Fruit fly (Drosophila melanogaster): ENCODE results near the gene CG13937.

- TF ChIP-seq Hr96 (GFP tag; optimal IDR thresholded peaks at IDR 0.05) (no peak), cic (GFP tag; optimal IDR thresholded peaks at IDR 0.05) (no peak), kay (GFP tag; ENCODE audit: borderline replicate concordance) (no peak), ovo (GFP tag; optimal IDR thresholded peaks at IDR 0.05) (no peak), CG33017 (tag; optimal IDR thresholded peaks at IDR 0.05) (no peak), bab1 (GFP tag; optimal IDR thresholded peaks at IDR 0.05) (no peak)
These were observed 2.6 kb upstream of the CG13937 start, which contains the start of gene Tmhs for dm6 chr3L:1885436-1885835.

Measured in whole organism, adult.